Worm (Caenorhabditis elegans) whole organism, L1 larva: Measurements from ENCODE around the gene algn-5.

Source experiments
- C04F5.9 ChIP-seq: sonication (generic microtip); optimal IDR thresholded peaks from 2 replicates; lab custom pipeline; 2016; ENCODE audit warnings: missing genetic modification characterization, missing compliant biosample characterization
- Y116A8C.19 ChIP-seq: sonication (generic microtip); optimal IDR thresholded peaks from 2 replicates; lab custom pipeline; 2016; ENCODE audit warnings: missing compliant biosample characterization, missing genetic modification characterization, borderline replicate concordance
- aha-1 ChIP-seq: fragments of 150-350 bp; optimal IDR thresholded peaks from 2 replicates; lab custom pipeline; 2014; ENCODE audit warnings: missing biosample characterization, missing genetic modification characterization
- ama-1 ChIP-seq: fragments of 150-350 bp; optimal IDR thresholded peaks from 2 replicates; lab custom pipeline; 2014
- blmp-1 ChIP-seq: fragments of 150-350 bp; optimal IDR thresholded peaks from 2 replicates; lab custom pipeline; 2014; ENCODE audit warnings: missing biosample characterization, missing genetic modification characterization
- ceh-63 ChIP-seq: fragments of 200-800 bp; sonication (Bioruptor generic); optimal IDR thresholded peaks from 2 replicates; lab custom pipeline; 2018; ENCODE audit warnings: mild to moderate bottlenecking, missing genetic modification characterization, missing compliant biosample characterization
- ceh-88 ChIP-seq: fragments of 200-800 bp; sonication (Bioruptor generic); IDR thresholded peaks from 2 replicates; pipeline ENCODE4 v1.3.6; 2022; ENCODE audit warnings: missing genetic modification characterization, missing compliant biosample characterization
- ceh-90 ChIP-seq: sonication (generic microtip); optimal IDR thresholded peaks from 2 replicates; lab custom pipeline; 2016; ENCODE audit warnings: missing genetic modification characterization, missing compliant biosample characterization
- efl-1 ChIP-seq, 4 experiments: fragments of 150-350 bp; optimal IDR thresholded peaks in 3 of 4; peaks in 1 of 4; 1 replicate in 1 of 4; 2 replicates in 3 of 4; lab custom pipeline; 2014; ENCODE audit warnings: missing biosample characterization in 2 of 4, missing genetic modification characterization in 2 of 4, missing genetic modification reagents in 2 of 4
- egl-13 ChIP-seq: sonication (generic microtip); optimal IDR thresholded peaks from 2 replicates; lab custom pipeline; 2016; ENCODE audit warnings: missing genotype, missing genetic modification reagents, missing genetic modification characterization, missing compliant biosample characterization
- egl-27 ChIP-seq, 2 experiments: fragments of 150-350 bp in 1 of 2; sonication (generic microtip); optimal IDR thresholded peaks; 3 replicates each; lab custom pipeline; 2017 to 2018; ENCODE audit warnings: missing biosample characterization in 2 of 2, missing genetic modification characterization in 2 of 2, missing genetic modification reagents in 2 of 2
- elt-2 ChIP-seq: sonication (generic microtip); optimal IDR thresholded peaks from 2 replicates; lab custom pipeline; 2016; ENCODE audit warnings: missing genetic modification characterization, mild to moderate bottlenecking, inconsistent platforms, missing compliant biosample characterization, missing genetic modification reagents
- elt-3 ChIP-seq, 6 experiments: fragments of 150-350 bp in 1 of 6; sonication (generic microtip); optimal IDR thresholded peaks; 2 replicates each; lab custom pipeline; 2017 to 2018; ENCODE audit warnings: missing biosample characterization in 6 of 6, missing genetic modification characterization in 6 of 6, inconsistent platforms in 1 of 6
- ets-5 ChIP-seq: fragments of 200-800 bp; sonication (Bioruptor generic); IDR thresholded peaks from 2 replicates; pipeline ENCODE4 v1.3.6; 2022; ENCODE audit warnings: missing genetic modification characterization, missing compliant biosample characterization
- fkh-4 ChIP-seq: sonication (generic microtip); optimal IDR thresholded peaks from 2 replicates; lab custom pipeline; 2016; ENCODE audit warnings: missing compliant biosample characterization, missing genetic modification characterization, borderline replicate concordance
- fos-1 ChIP-seq: fragments of 150-350 bp; optimal IDR thresholded peaks from 2 replicates; lab custom pipeline; 2014; ENCODE audit warnings: missing biosample characterization, missing genetic modification characterization
- hlh-17 ChIP-seq: fragments of 200-800 bp; sonication (Bioruptor generic); optimal IDR thresholded peaks from 2 replicates; lab custom pipeline; 2018; ENCODE audit warnings: missing genetic modification characterization, mild to moderate bottlenecking, missing compliant biosample characterization, moderate library complexity, borderline replicate concordance
- irx-1 ChIP-seq: sonication (generic microtip); optimal IDR thresholded peaks from 2 replicates; lab custom pipeline; 2016; ENCODE audit warnings: missing genetic modification characterization, missing compliant biosample characterization
- lin-13 ChIP-seq: fragments of 150-350 bp; optimal IDR thresholded peaks from 2 replicates; lab custom pipeline; 2014; ENCODE audit warnings: missing biosample characterization, missing genetic modification reagents, missing genetic modification characterization
- lin-15B ChIP-seq: fragments of 150-350 bp; sonication (generic microtip); optimal IDR thresholded peaks from 3 replicates; lab custom pipeline; 2014; ENCODE audit warnings: missing biosample characterization, missing genetic modification characterization
- lsy-2 ChIP-seq, 2 experiments: fragments of 150-350 bp; optimal IDR thresholded peaks; 2 replicates each; lab custom pipeline; 2014; ENCODE audit warnings: missing biosample characterization in 2 of 2, missing genetic modification characterization in 2 of 2
- mab-9 ChIP-seq: fragments of 200-800 bp; sonication (Bioruptor generic); IDR thresholded peaks from 2 replicates; pipeline ENCODE4 v1.3.6; 2022; ENCODE audit warnings: missing genetic modification reagents, missing genetic modification characterization, missing compliant biosample characterization
- mdl-1 ChIP-seq, 2 experiments: fragments of 150-350 bp; optimal IDR thresholded peaks; 2 replicates each; lab custom pipeline; 2014 to 2017; ENCODE audit warnings: missing biosample characterization in 2 of 2, missing genetic modification characterization in 2 of 2, inconsistent platforms in 1 of 2
- mef-2 ChIP-seq: fragments of 150-350 bp; optimal IDR thresholded peaks from 2 replicates; lab custom pipeline; 2014; ENCODE audit warnings: missing biosample characterization, missing genetic modification characterization
- mep-1 ChIP-seq: fragments of 150-350 bp; optimal IDR thresholded peaks from 2 replicates; lab custom pipeline; 2014; ENCODE audit warnings: missing biosample characterization, missing genetic modification characterization
- nhr-11 ChIP-seq: fragments of 150-350 bp; optimal IDR thresholded peaks from 2 replicates; lab custom pipeline; 2014; ENCODE audit warnings: missing biosample characterization, missing genetic modification characterization
- nhr-28 ChIP-seq: fragments of 150-350 bp; optimal IDR thresholded peaks from 2 replicates; lab custom pipeline; 2014; ENCODE audit warnings: missing biosample characterization, missing genetic modification characterization
- nhr-47 ChIP-seq: sonication (generic microtip); optimal IDR thresholded peaks from 2 replicates; lab custom pipeline; 2016; ENCODE audit warnings: mild to moderate bottlenecking, missing genetic modification characterization, moderate library complexity, missing compliant biosample characterization
- nhr-77 ChIP-seq: fragments of 150-350 bp; optimal IDR thresholded peaks from 2 replicates; lab custom pipeline; 2014; ENCODE audit warnings: missing biosample characterization, missing genetic modification characterization
- nhr-85 ChIP-seq: sonication (generic microtip); peaks from one replicate; lab custom pipeline; 2016; ENCODE audit warnings: missing genetic modification characterization, inconsistent platforms, missing compliant biosample characterization
- pag-3 ChIP-seq: sonication (generic microtip); optimal IDR thresholded peaks from 2 replicates; lab custom pipeline; 2017; ENCODE audit warnings: missing genetic modification characterization, mild to moderate bottlenecking, missing compliant biosample characterization, antibody characterized with exemption, borderline replicate concordance; ENCODE audit not compliant: insufficient read depth
- pax-3 ChIP-seq: fragments of 200-800 bp; sonication (Bioruptor generic); optimal IDR thresholded peaks from 2 replicates; lab custom pipeline; 2018; ENCODE audit warnings: mild to moderate bottlenecking, missing genetic modification characterization, moderate library complexity, missing compliant biosample characterization
- rnt-1 ChIP-seq: sonication (generic microtip); optimal IDR thresholded peaks from 2 replicates; lab custom pipeline; 2016; ENCODE audit warnings: mild to moderate bottlenecking, missing genetic modification characterization, moderate library complexity, missing compliant biosample characterization
- snpc-4 ChIP-seq: fragments of 150-350 bp; optimal IDR thresholded peaks from 2 replicates; lab custom pipeline; 2014; ENCODE audit warnings: missing biosample characterization, missing genetic modification characterization
- unc-86 ChIP-seq: sonication (generic microtip); optimal IDR thresholded peaks from 2 replicates; lab custom pipeline; 2016; ENCODE audit warnings: missing genetic modification characterization, missing compliant biosample characterization
- unc-98 ChIP-seq: fragments of 200-800 bp; sonication (Bioruptor generic); IDR thresholded peaks from 2 replicates; pipeline ENCODE4 v1.3.6; 2022; ENCODE audit warnings: missing genetic modification characterization, missing compliant biosample characterization
- zag-1 ChIP-seq: fragments of 150-350 bp; optimal IDR thresholded peaks from 2 replicates; lab custom pipeline; 2014; ENCODE audit warnings: missing biosample characterization, missing genetic modification characterization
- zip-4 ChIP-seq: fragments of 200-800 bp; sonication (Bioruptor generic); optimal IDR thresholded peaks from 2 replicates; lab custom pipeline; 2018; ENCODE audit warnings: mild to moderate bottlenecking, missing genetic modification characterization, moderate library complexity, missing compliant biosample characterization

algn-5 gene

DNA sequence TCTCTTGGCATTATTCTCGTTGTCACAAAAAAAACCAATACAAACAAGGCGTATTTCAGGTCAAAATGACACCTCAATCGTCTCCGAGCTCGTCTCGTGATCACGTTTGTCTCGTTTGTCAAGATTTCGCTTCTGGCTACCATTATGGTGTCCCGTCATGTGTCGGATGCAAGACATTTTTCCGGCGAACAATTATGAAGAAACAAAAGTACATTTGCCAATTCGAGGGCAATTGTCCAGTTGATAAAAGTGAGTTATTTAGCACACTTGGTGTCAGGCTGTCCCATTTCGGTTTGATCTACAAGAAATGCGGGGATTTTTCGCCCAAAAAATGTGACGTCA is 8.3 kb upstream of the algn-5 start, which contains the start of gene nhr-114:
Gene nhr-114, plus strand, starts transcription at position 59 of the 342 bp plus-strand sequence.
- TF ChIP-seq unc-86 (tag; lab: Kevin White, UChicago) (no peak), mab-9 (GFP tag; lab: Robert Waterston, UW) (no peak), pax-3 (tag; lab: Kevin White, UChicago) (no peak), egl-13 (tag; lab: Kevin White, UChicago) (no peak), irx-1 (tag; lab: Kevin White, UChicago) (no peak), C04F5.9 (no peak), blmp-1 (tag; lab: Kevin White, UChicago) (no peak), lin-15B (tag; lab: Kevin White, UChicago) (no peak), nhr-85 (peak; percentile 19), Y116A8C.19 (tag; lab: Kevin White, UChicago) (no peak), efl-1 (optimal IDR thresholded peaks at IDR 0.05; lab: Kevin White, UChicago) (no peak), efl-1 (GFP tag; optimal IDR thresholded peaks at IDR 0.05 in 1 of 2; lab: Kevin White, UChicago) (no peak), egl-27 (tag; optimal IDR thresholded peaks at IDR 0.05; lab: Kevin White, UChicago) (no peak), unc-98 (GFP tag; lab: Robert Waterston, UW) (no peak), snpc-4 (tag; lab: Kevin White, UChicago) (peak; percentile 77), elt-2 (tag; lab: Kevin White, UChicago) (no peak), mep-1 (tag; lab: Kevin White, UChicago) (peak; percentile 27), zag-1 (tag; lab: Kevin White, UChicago) (no peak), mdl-1 (tag; optimal IDR thresholded peaks at IDR 0.05; lab: Kevin White, UChicago) (no peak), lin-13 (GFP tag; lab: Kevin White, UChicago) (no peak), ets-5 (GFP tag; lab: Robert Waterston, UW) (no peak), lsy-2 (tag; optimal IDR thresholded peaks at IDR 0.05; lab: Kevin White, UChicago) (no peak)

- TF ChIP-seq Y116A8C.19 (tag; lab: Kevin White, UChicago) = no peak
- no peak for TF ChIP-seq fos-1
- no peak for TF ChIP-seq ceh-90 (tag; lab: Kevin White, UChicago)
- no peak for TF ChIP-seq nhr-77 (tag; lab: Kevin White, UChicago)
- TF ChIP-seq egl-27 (tag; optimal IDR thresholded peaks at IDR 0.05; lab: Kevin White, UChicago) = no peak
- no peak for TF ChIP-seq hlh-17 (GFP tag; lab: Kevin White, UChicago)
- TF ChIP-seq C04F5.9 = no peak
- no peak for TF ChIP-seq nhr-28 (tag; lab: Kevin White, UChicago)
- no peak for TF ChIP-seq mab-9 (GFP tag; lab: Robert Waterston, UW)
- TF ChIP-seq fkh-4 = no peak
- TF ChIP-seq, all 84 proteins: peak for 0
Observed at ce11 chrV:4189618-4190017, 5.8 kb upstream of the algn-5 start.

DNA sequence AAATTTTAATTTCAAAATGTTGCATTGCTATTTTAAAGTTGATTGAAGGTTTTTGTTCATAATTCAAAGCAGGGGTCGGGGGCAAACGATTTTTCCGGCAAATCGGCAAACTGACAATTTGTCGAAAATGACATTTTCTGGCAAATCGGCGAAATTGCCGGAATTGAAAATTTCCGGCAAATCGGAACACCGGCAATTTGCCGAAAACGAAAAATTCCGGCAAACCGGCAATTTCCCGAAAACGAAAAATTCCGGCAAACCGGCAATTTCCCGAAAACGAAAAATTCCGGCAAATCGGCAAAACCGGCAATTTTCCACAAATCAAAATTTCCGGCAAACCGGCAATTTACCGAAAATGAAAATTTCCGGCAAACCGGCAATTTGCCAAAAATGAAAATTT is 5.1 kb upstream of the algn-5 start:
- TF ChIP-seq zip-4 (GFP tag; lab: Kevin White, UChicago) (no peak), efl-1 (optimal IDR thresholded peaks at IDR 0.05; lab: Kevin White, UChicago) (no peak), efl-1 (GFP tag; optimal IDR thresholded peaks at IDR 0.05 in 1 of 2; lab: Kevin White, UChicago) (peak in 1 of 2 experiments; percentile 2), blmp-1 (tag; lab: Kevin White, UChicago) (no peak), pag-3 (tag; lab: Kevin White, UChicago) (no peak), nhr-11 (tag; lab: Kevin White, UChicago) (no peak), ceh-88 (GFP tag; lab: Robert Waterston, UW) (no peak), egl-13 (tag; lab: Kevin White, UChicago) (no peak), ama-1 (lab: Kevin White, UChicago) (peak; percentile 7), nhr-47 (no peak), mef-2 (tag; lab: Kevin White, UChicago) (no peak), elt-3 (tag; optimal IDR thresholded peaks at IDR 0.05; lab: Kevin White, UChicago) (no peak), egl-27 (tag; optimal IDR thresholded peaks at IDR 0.05; lab: Kevin White, UChicago) (no peak), hlh-17 (GFP tag; lab: Kevin White, UChicago) (no peak), ceh-63 (no peak), rnt-1 (no peak), aha-1 (tag; lab: Kevin White, UChicago) (no peak)
